Worm (Caenorhabditis elegans) whole organism, L1 larva: ENCODE measurements around the gene sel-13.

Source experiments
- C04F5.9 ChIP-seq: sonication (generic microtip); optimal IDR thresholded peaks from 2 replicates; lab custom pipeline; 2016; ENCODE audit warnings: missing genetic modification characterization, missing compliant biosample characterization
- C16A3.4 ChIP-seq: fragments of 150-350 bp; optimal IDR thresholded peaks from 2 replicates; lab custom pipeline; 2014; ENCODE audit warnings: missing biosample characterization, missing genetic modification characterization
- C34B4.2 ChIP-seq: sonication (generic microtip); optimal IDR thresholded peaks from 2 replicates; lab custom pipeline; 2017; ENCODE audit warnings: mild to moderate bottlenecking, missing genetic modification characterization, missing compliant biosample characterization
- aly-2 ChIP-seq: fragments of 150-350 bp; optimal IDR thresholded peaks from 2 replicates; lab custom pipeline; 2014; ENCODE audit warnings: missing biosample characterization, missing genetic modification characterization
- ama-1 ChIP-seq: fragments of 150-350 bp; optimal IDR thresholded peaks from 2 replicates; lab custom pipeline; 2014
- ceh-63 ChIP-seq: fragments of 200-800 bp; sonication (Bioruptor generic); optimal IDR thresholded peaks from 2 replicates; lab custom pipeline; 2018; ENCODE audit warnings: mild to moderate bottlenecking, missing genetic modification characterization, missing compliant biosample characterization
- ceh-82 ChIP-seq, 3 experiments: fragments of 150-350 bp in 1 of 3; sonication (generic microtip) in 2 of 3; optimal IDR thresholded peaks; 2 replicates each; lab custom pipeline; 2014 to 2017; ENCODE audit warnings: missing biosample characterization in 3 of 3, missing genetic modification characterization in 3 of 3
- ceh-88 ChIP-seq: fragments of 200-800 bp; sonication (Bioruptor generic); IDR thresholded peaks from 2 replicates; pipeline ENCODE4 v1.3.6; 2022; ENCODE audit warnings: missing genetic modification characterization, missing compliant biosample characterization
- ces-1 ChIP-seq: fragments of 150-350 bp; optimal IDR thresholded peaks from 2 replicates; lab custom pipeline; 2014; ENCODE audit warnings: missing biosample characterization, missing genetic modification reagents, missing genetic modification characterization
- dpl-1 ChIP-seq, 3 experiments: fragments of 150-350 bp in 2 of 3; sonication (generic microtip) in 1 of 3; optimal IDR thresholded peaks; 2 replicates each; lab custom pipeline; 2014 to 2017; ENCODE audit warnings: missing biosample characterization in 3 of 3, missing genetic modification characterization in 3 of 3, missing genetic modification reagents in 3 of 3
- efl-1 ChIP-seq, 4 experiments: fragments of 150-350 bp; optimal IDR thresholded peaks in 3 of 4; peaks in 1 of 4; 1 replicate in 1 of 4; 2 replicates in 3 of 4; lab custom pipeline; 2014; ENCODE audit warnings: missing biosample characterization in 2 of 4, missing genetic modification characterization in 2 of 4, missing genetic modification reagents in 2 of 4
- elt-3 ChIP-seq, 6 experiments: fragments of 150-350 bp in 1 of 6; sonication (generic microtip); optimal IDR thresholded peaks; 2 replicates each; lab custom pipeline; 2017 to 2018; ENCODE audit warnings: missing biosample characterization in 6 of 6, missing genetic modification characterization in 6 of 6, inconsistent platforms in 1 of 6
- ets-5 ChIP-seq: fragments of 200-800 bp; sonication (Bioruptor generic); IDR thresholded peaks from 2 replicates; pipeline ENCODE4 v1.3.6; 2022; ENCODE audit warnings: missing genetic modification characterization, missing compliant biosample characterization
- fkh-10 ChIP-seq: sonication (generic microtip); optimal IDR thresholded peaks from 2 replicates; lab custom pipeline; 2017; ENCODE audit warnings: missing biosample characterization, missing genetic modification reagents, missing genetic modification characterization
- fkh-8 ChIP-seq: sonication (generic microtip); optimal IDR thresholded peaks from 2 replicates; lab custom pipeline; 2016; ENCODE audit warnings: mild to moderate bottlenecking, missing genetic modification characterization, missing compliant biosample characterization
- fos-1 ChIP-seq: fragments of 150-350 bp; optimal IDR thresholded peaks from 2 replicates; lab custom pipeline; 2014; ENCODE audit warnings: missing biosample characterization, missing genetic modification characterization
- hpl-2 ChIP-seq: fragments of 150-350 bp; optimal IDR thresholded peaks from 2 replicates; lab custom pipeline; 2014; ENCODE audit warnings: missing biosample characterization, missing genetic modification reagents, missing genetic modification characterization
- irx-1 ChIP-seq: sonication (generic microtip); optimal IDR thresholded peaks from 2 replicates; lab custom pipeline; 2016; ENCODE audit warnings: missing genetic modification characterization, missing compliant biosample characterization
- isw-1 ChIP-seq: fragments of 200-800 bp; sonication (Bioruptor generic); IDR thresholded peaks from 2 replicates; pipeline ENCODE4 v1.3.6; 2022; ENCODE audit warnings: missing genetic modification characterization, missing compliant biosample characterization
- lin-13 ChIP-seq: fragments of 150-350 bp; optimal IDR thresholded peaks from 2 replicates; lab custom pipeline; 2014; ENCODE audit warnings: missing biosample characterization, missing genetic modification reagents, missing genetic modification characterization
- lin-15B ChIP-seq: fragments of 150-350 bp; sonication (generic microtip); optimal IDR thresholded peaks from 3 replicates; lab custom pipeline; 2014; ENCODE audit warnings: missing biosample characterization, missing genetic modification characterization
- lin-39 ChIP-seq: fragments of 150-350 bp; optimal IDR thresholded peaks from 2 replicates; lab custom pipeline; 2014; ENCODE audit warnings: missing biosample characterization, missing genetic modification reagents, missing genetic modification characterization
- lsy-2 ChIP-seq, 2 experiments: fragments of 150-350 bp; optimal IDR thresholded peaks; 2 replicates each; lab custom pipeline; 2014; ENCODE audit warnings: missing biosample characterization in 2 of 2, missing genetic modification characterization in 2 of 2
- mdl-1 ChIP-seq, 2 experiments: fragments of 150-350 bp; optimal IDR thresholded peaks; 2 replicates each; lab custom pipeline; 2014 to 2017; ENCODE audit warnings: missing biosample characterization in 2 of 2, missing genetic modification characterization in 2 of 2, inconsistent platforms in 1 of 2
- mef-2 ChIP-seq: fragments of 150-350 bp; optimal IDR thresholded peaks from 2 replicates; lab custom pipeline; 2014; ENCODE audit warnings: missing biosample characterization, missing genetic modification characterization
- mep-1 ChIP-seq: fragments of 150-350 bp; optimal IDR thresholded peaks from 2 replicates; lab custom pipeline; 2014; ENCODE audit warnings: missing biosample characterization, missing genetic modification characterization
- nhr-12 ChIP-seq: sonication (generic microtip); optimal IDR thresholded peaks from 2 replicates; lab custom pipeline; 2017; ENCODE audit warnings: missing biosample characterization, missing genetic modification characterization
- nhr-19 ChIP-seq: fragments of 200-800 bp; sonication (Bioruptor generic); conservative IDR thresholded peaks from 2 replicates; pipeline ENCODE4 v1.3.6; 2022; ENCODE audit warnings: missing genetic modification characterization, missing compliant biosample characterization
- nhr-20 ChIP-seq: sonication (generic microtip); optimal IDR thresholded peaks from 2 replicates; lab custom pipeline; 2016; ENCODE audit warnings: mild to moderate bottlenecking, missing genetic modification characterization, missing compliant biosample characterization
- nhr-237 ChIP-seq: fragments of 150-350 bp; optimal IDR thresholded peaks from 2 replicates; lab custom pipeline; 2014; ENCODE audit warnings: missing biosample characterization, missing genetic modification characterization
- nhr-28 ChIP-seq: fragments of 150-350 bp; optimal IDR thresholded peaks from 2 replicates; lab custom pipeline; 2014; ENCODE audit warnings: missing biosample characterization, missing genetic modification characterization
- nhr-47 ChIP-seq: sonication (generic microtip); optimal IDR thresholded peaks from 2 replicates; lab custom pipeline; 2016; ENCODE audit warnings: mild to moderate bottlenecking, missing genetic modification characterization, moderate library complexity, missing compliant biosample characterization
- nhr-84 ChIP-seq: sonication (generic microtip); optimal IDR thresholded peaks from 2 replicates; lab custom pipeline; 2017; ENCODE audit warnings: missing biosample characterization, missing genetic modification characterization
- nhr-85 ChIP-seq: sonication (generic microtip); peaks from one replicate; lab custom pipeline; 2016; ENCODE audit warnings: missing genetic modification characterization, inconsistent platforms, missing compliant biosample characterization
- nhr-90 ChIP-seq: sonication (generic microtip); optimal IDR thresholded peaks from 2 replicates; lab custom pipeline; 2016; ENCODE audit warnings: mild to moderate bottlenecking, missing genetic modification characterization, missing compliant biosample characterization; ENCODE audit not compliant: poor library complexity
- pag-3 ChIP-seq: sonication (generic microtip); optimal IDR thresholded peaks from 2 replicates; lab custom pipeline; 2017; ENCODE audit warnings: missing genetic modification characterization, mild to moderate bottlenecking, missing compliant biosample characterization, antibody characterized with exemption, borderline replicate concordance; ENCODE audit not compliant: insufficient read depth
- pax-3 ChIP-seq: fragments of 200-800 bp; sonication (Bioruptor generic); optimal IDR thresholded peaks from 2 replicates; lab custom pipeline; 2018; ENCODE audit warnings: mild to moderate bottlenecking, missing genetic modification characterization, moderate library complexity, missing compliant biosample characterization
- rnt-1 ChIP-seq: sonication (generic microtip); optimal IDR thresholded peaks from 2 replicates; lab custom pipeline; 2016; ENCODE audit warnings: mild to moderate bottlenecking, missing genetic modification characterization, moderate library complexity, missing compliant biosample characterization
- skn-1 ChIP-seq: fragments of 150-350 bp; optimal IDR thresholded peaks from 2 replicates; lab custom pipeline; 2014; ENCODE audit warnings: missing biosample characterization, missing genetic modification characterization
- snpc-4 ChIP-seq: fragments of 150-350 bp; optimal IDR thresholded peaks from 2 replicates; lab custom pipeline; 2014; ENCODE audit warnings: missing biosample characterization, missing genetic modification characterization
- sptf-1 ChIP-seq: fragments of 150-350 bp; optimal IDR thresholded peaks from 2 replicates; lab custom pipeline; 2014; ENCODE audit warnings: missing biosample characterization, missing genetic modification characterization
- swsn-7 ChIP-seq: sonication (generic microtip); optimal IDR thresholded peaks from 2 replicates; lab custom pipeline; 2016; ENCODE audit warnings: missing genetic modification characterization, missing compliant biosample characterization
- tlp-1 ChIP-seq: fragments of 150-350 bp; optimal IDR thresholded peaks from 2 replicates; lab custom pipeline; 2014; ENCODE audit warnings: missing biosample characterization, missing genetic modification characterization
- unc-130 ChIP-seq: fragments of 150-350 bp; optimal IDR thresholded peaks from 2 replicates; lab custom pipeline; 2017; ENCODE audit warnings: missing biosample characterization, missing genetic modification characterization, inconsistent platforms
- unc-30 ChIP-seq: sonication (generic microtip); optimal IDR thresholded peaks from 2 replicates; lab custom pipeline; 2017; ENCODE audit warnings: missing biosample characterization, missing genetic modification characterization
- unc-62 ChIP-seq: fragments of 150-350 bp; optimal IDR thresholded peaks from 2 replicates; lab custom pipeline; 2014; ENCODE audit warnings: missing biosample characterization, missing genetic modification reagents, missing genetic modification characterization
- vab-15 ChIP-seq: sonication (generic microtip); optimal IDR thresholded peaks from 2 replicates; lab custom pipeline; 2017; ENCODE audit warnings: missing genotype, mild to moderate bottlenecking, missing genetic modification characterization, missing compliant biosample characterization
- ztf-11 ChIP-seq, 2 experiments: sonication (generic microtip); optimal IDR thresholded peaks; 2 replicates each; lab custom pipeline; 2016 to 2017; ENCODE audit warnings: missing genetic modification characterization in 2 of 2, missing biosample characterization in 1 of 2, missing compliant biosample characterization in 1 of 2
- ztf-4 ChIP-seq: fragments of 150-350 bp; optimal IDR thresholded peaks from 2 replicates; lab custom pipeline; 2014; ENCODE audit warnings: missing biosample characterization, missing genetic modification characterization

Gene sel-13

ce11 chrIII:4693281-4693680, 6.7 kb downstream of the sel-13 start, which contains the start of gene nifk-1 (continued):
- TF ChIP-seq lsy-2 (tag; optimal IDR thresholded peaks at IDR 0.05; lab: Kevin White, UChicago), result peak; percentile 75 to 84
- no peak for TF ChIP-seq irx-1 (tag; lab: Kevin White, UChicago)
- peak; percentile 49 for TF ChIP-seq unc-130 (tag; lab: Kevin White, UChicago)
- TF ChIP-seq nhr-20 (tag; lab: Kevin White, UChicago), result peak; percentile 65
- TF ChIP-seq vab-15 (tag; lab: Kevin White, UChicago), result no peak
- no peak for TF ChIP-seq lin-13 (GFP tag; lab: Kevin White, UChicago)
- TF ChIP-seq C16A3.4, result peak; percentile 80
- TF ChIP-seq fkh-10, result peak; percentile 10
- no peak for TF ChIP-seq nhr-84 (tag; lab: Kevin White, UChicago)
- no peak for TF ChIP-seq ces-1 (GFP tag; lab: Kevin White, UChicago)
- no peak for TF ChIP-seq nhr-12 (tag; lab: Kevin White, UChicago)
- peak; percentile 23 to 59 (median 43) for TF ChIP-seq ceh-82 (tag; optimal IDR thresholded peaks at IDR 0.05; lab: Kevin White, UChicago)
- TF ChIP-seq mef-2 (tag; lab: Kevin White, UChicago), result no peak
- TF ChIP-seq tlp-1 (tag; lab: Kevin White, UChicago), result no peak
- TF ChIP-seq fos-1 (tag; lab: Kevin White, UChicago), result peak; percentile 10
- TF ChIP-seq lin-15B (tag; lab: Kevin White, UChicago), result peak; percentile 19
- no peak for TF ChIP-seq ztf-11 (tag; optimal IDR thresholded peaks at IDR 0.05; lab: Kevin White, UChicago)
- TF ChIP-seq elt-3 (tag; optimal IDR thresholded peaks at IDR 0.05; lab: Kevin White, UChicago), result peak in 2 of 6 experiments; percentile 55 to 81
- peak; percentile 83 for TF ChIP-seq nhr-85 (tag; lab: Kevin White, UChicago)
- peak; percentile 51 for TF ChIP-seq nhr-90
- TF ChIP-seq rnt-1 (tag; lab: Kevin White, UChicago), result peak; percentile 67
- peak; percentile 71 to 83 (median 80) for TF ChIP-seq dpl-1 (GFP tag; optimal IDR thresholded peaks at IDR 0.05; lab: Kevin White, UChicago)
- TF ChIP-seq ama-1 (lab: Kevin White, UChicago), result no peak
- TF ChIP-seq, all 84 proteins: peak for 31

- TF ChIP-seq pag-3 (tag; lab: Kevin White, UChicago) (no peak), lsy-2 (tag; optimal IDR thresholded peaks at IDR 0.05; lab: Kevin White, UChicago) (peak; percentile 64 to 79), rnt-1 (tag; lab: Kevin White, UChicago) (peak; percentile 83), hpl-2 (GFP tag; lab: Kevin White, UChicago) (peak; percentile 25), nhr-47 (tag; lab: Kevin White, UChicago) (peak; percentile 73), ets-5 (GFP tag; lab: Robert Waterston, UW) (no peak), unc-130 (tag; lab: Kevin White, UChicago) (peak; percentile 76), aly-2 (tag; lab: Kevin White, UChicago) (peak; percentile 24), elt-3 (tag; optimal IDR thresholded peaks at IDR 0.05; lab: Kevin White, UChicago) (peak in 3 of 6 experiments; percentile 9 to 71 (median 21)), mep-1 (tag; lab: Kevin White, UChicago) (peak; percentile 87), fkh-8 (tag; lab: Kevin White, UChicago) (peak; percentile 20), nhr-28 (tag; lab: Kevin White, UChicago) (no peak), lin-39 (tag; lab: Kevin White, UChicago) (no peak), snpc-4 (tag; lab: Kevin White, UChicago) (no peak), fos-1 (tag; lab: Kevin White, UChicago) (peak; percentile 34), skn-1 (peak; percentile 47), nhr-20 (tag; lab: Kevin White, UChicago) (peak; percentile 78), ceh-63 (no peak), pax-3 (peak; percentile 42), efl-1 (optimal IDR thresholded peaks at IDR 0.05; lab: Kevin White, UChicago) (peak; percentile 50 to 72), efl-1 (GFP tag; optimal IDR thresholded peaks at IDR 0.05 in 1 of 2; lab: Kevin White, UChicago) (peak; percentile 32 to 97), tlp-1 (tag; lab: Kevin White, UChicago) (no peak), mef-2 (tag; lab: Kevin White, UChicago) (peak; percentile 5), ztf-11 (tag; optimal IDR thresholded peaks at IDR 0.05; lab: Kevin White, UChicago) (peak in 1 of 2 experiments; percentile 15), swsn-7 (tag; lab: Kevin White, UChicago) (peak; percentile 70), ztf-4 (tag; lab: Kevin White, UChicago) (peak; percentile 50), lin-13 (GFP tag; lab: Kevin White, UChicago) (peak; percentile 59), nhr-84 (tag; lab: Kevin White, UChicago) (no peak), sptf-1 (tag; lab: Kevin White, UChicago) (no peak), fkh-10 (no peak), ceh-88 (GFP tag; lab: Robert Waterston, UW) (no peak), ces-1 (GFP tag; lab: Kevin White, UChicago) (no peak), unc-30 (no peak), nhr-19 (GFP tag; lab: Robert Waterston, UW) (peak; percentile 77), unc-62 (GFP tag; lab: Kevin White, UChicago) (no peak), nhr-237 (tag; lab: Kevin White, UChicago) (no peak), C04F5.9 (tag; lab: Kevin White, UChicago) (peak; percentile 46), mdl-1 (tag; optimal IDR thresholded peaks at IDR 0.05; lab: Kevin White, UChicago) (peak in 1 of 2 experiments; percentile 94), isw-1 (GFP tag; lab: Robert Waterston, UW) (no peak), C34B4.2 (tag; lab: Kevin White, UChicago) (no peak)
These were observed 10.4 kb downstream of the sel-13 start for ce11 chrIII:4689595-4689994.
